Fruit fly (Drosophila melanogaster): ENCODE measurements around the gene 14-3-3epsilon.

dm6 chr3R:18196991-18197801, 45.1 kb upstream of the 14-3-3epsilon start:
- TF ChIP-seq CG8478 (optimal IDR thresholded peaks at IDR 0.05) = no peak
- TF ChIP-seq CTCF (optimal IDR thresholded peaks at IDR 0.05) = no peak

All from S2 (cell line).